Worm (Caenorhabditis elegans): ENCODE data around the gene ceh-1.

ce11 chrX:4625080-4625479, 28.9 kb downstream of the ceh-1 start:
- TF ChIP-seq skn-1 (tag; optimal IDR thresholded peaks at IDR 0.05) (no peak), snpc-4 (tag; optimal IDR thresholded peaks at IDR 0.05) (no peak), nhr-11 (tag; optimal IDR thresholded peaks at IDR 0.05) (no peak), ztf-11 (tag; optimal IDR thresholded peaks at IDR 0.05) (no peak), jun-1 (tag; optimal IDR thresholded peaks at IDR 0.05) (no peak), nhr-77 (tag; optimal IDR thresholded peaks at IDR 0.05) (no peak), fos-1 (tag; optimal IDR thresholded peaks at IDR 0.05) (no peak), nhr-28 (tag; optimal IDR thresholded peaks at IDR 0.05) (no peak), eor-1 (tag; optimal IDR thresholded peaks at IDR 0.05) (no peak), fkh-10 (GFP tag; optimal IDR thresholded peaks at IDR 0.05) (no peak), aly-2 (tag; optimal IDR thresholded peaks at IDR 0.05) (no peak), lin-15B (tag; optimal IDR thresholded peaks at IDR 0.05) (no peak)

Measured in whole organism, L3 larva.